Fruit fly (Drosophila melanogaster) whole organism, embryonic: ENCODE data around the gene E2f2.

Source experiments
- Atf-2 ChIP-seq: fragments of 200-800 bp; sonication (Bioruptor generic); optimal IDR thresholded peaks from 2 replicates; lab custom pipeline; 2016; ENCODE audit warnings: missing biosample characterization, missing genetic modification characterization
- CG1024 ChIP-seq: fragments of 200-800 bp; sonication (Bioruptor generic); IDR thresholded peaks from 2 replicates; pipeline ENCODE4 v1.3.6; 2022; ENCODE audit warnings: missing biosample characterization, missing genetic modification characterization
- CG11398 ChIP-seq: fragments of 200-800 bp; sonication (Bioruptor generic); optimal IDR thresholded peaks from 2 replicates; lab custom pipeline; 2016; ENCODE audit warnings: missing biosample characterization, missing genetic modification characterization
- CG11696 ChIP-seq: fragments of 200-800 bp; sonication (Bioruptor generic); IDR thresholded peaks from 2 replicates; pipeline ENCODE4 v1.3.6; 2022; ENCODE audit warnings: missing biosample characterization, missing genetic modification characterization
- CG12071 ChIP-seq: fragments of 200-800 bp; sonication (Bioruptor generic); optimal IDR thresholded peaks from 3 replicates; lab custom pipeline; 2018; ENCODE audit warnings: missing biosample characterization, mild to moderate bottlenecking, missing genetic modification characterization
- CG12219 ChIP-seq: fragments of 200-800 bp; sonication (Bioruptor generic); optimal IDR thresholded peaks from 3 replicates; lab custom pipeline; 2018; ENCODE audit warnings: missing biosample characterization, mild to moderate bottlenecking, missing genetic modification characterization
- CG14014 ChIP-seq: fragments of 200-800 bp; sonication (Bioruptor generic); IDR thresholded peaks from 2 replicates; pipeline ENCODE4 v1.3.6; 2022; ENCODE audit warnings: missing biosample characterization, missing genetic modification characterization
- CG14667 ChIP-seq: fragments of 200-800 bp; sonication (Bioruptor generic); IDR thresholded peaks from 2 replicates; pipeline ENCODE4 v1.3.6; 2022; ENCODE audit warnings: missing biosample characterization, missing genetic modification characterization
- CG14965 ChIP-seq: fragments of 200-800 bp; sonication (Bioruptor generic); optimal IDR thresholded peaks from 2 replicates; lab custom pipeline; 2016; ENCODE audit warnings: missing biosample characterization, missing genetic modification characterization, borderline replicate concordance
- CG17359 ChIP-seq: fragments of 200-800 bp; sonication (Bioruptor generic); optimal IDR thresholded peaks from 3 replicates; lab custom pipeline; 2018; ENCODE audit warnings: missing biosample characterization, mild to moderate bottlenecking, missing genetic modification characterization, moderate library complexity
- CG17361 ChIP-seq: fragments of 200-800 bp; sonication (Bioruptor generic); IDR thresholded peaks from 3 replicates; pipeline ENCODE4 v1.3.6; 2022; ENCODE audit warnings: missing biosample characterization, missing genetic modification characterization
- CG2678 ChIP-seq: fragments of 200-800 bp; sonication (Bioruptor generic); optimal IDR thresholded peaks from 3 replicates; lab custom pipeline; 2019; ENCODE audit warnings: missing biosample characterization, mild to moderate bottlenecking, missing genetic modification characterization, moderate library complexity
- CG3407 ChIP-seq: fragments of 200-800 bp; sonication (Bioruptor generic); optimal IDR thresholded peaks from 2 replicates; lab custom pipeline; 2018; ENCODE audit warnings: missing biosample characterization, mild to moderate bottlenecking, missing genetic modification characterization
- CG3726 ChIP-seq: fragments of 200-800 bp; sonication (Bioruptor generic); IDR thresholded peaks from 3 replicates; pipeline ENCODE4, ENCODE4 v1.3.6; 2022; ENCODE audit warnings: missing biosample characterization, missing genetic modification characterization
- CG3838 ChIP-seq: fragments of 200-800 bp; sonication (Bioruptor generic); optimal IDR thresholded peaks from 3 replicates; lab custom pipeline; 2016; ENCODE audit warnings: missing biosample characterization, missing genetic modification characterization
- CG42726 ChIP-seq: fragments of 200-800 bp; sonication (Bioruptor generic); IDR thresholded peaks from 2 replicates; pipeline ENCODE4 v1.3.6; 2022; ENCODE audit warnings: missing biosample characterization, missing genetic modification characterization; ENCODE audit not compliant: partially characterized antibody
- CG4424 ChIP-seq: fragments of 200-800 bp; sonication (Bioruptor generic); optimal IDR thresholded peaks from 3 replicates; lab custom pipeline; 2016; ENCODE audit warnings: missing biosample characterization, missing genetic modification characterization
- CG4707 ChIP-seq: fragments of 200-800 bp; sonication (Bioruptor generic); optimal IDR thresholded peaks from 2 replicates; lab custom pipeline; 2018; ENCODE audit warnings: missing biosample characterization, mild to moderate bottlenecking, missing genetic modification characterization, moderate library complexity
- CG4820 ChIP-seq: fragments of 200-800 bp; sonication (Bioruptor generic); optimal IDR thresholded peaks from 3 replicates; lab custom pipeline; 2016; ENCODE audit warnings: missing biosample characterization, missing genetic modification characterization
- CG6272 ChIP-seq: fragments of 200-800 bp; sonication (Bioruptor generic); IDR thresholded peaks from 2 replicates; pipeline ENCODE4 v1.3.6; 2022; ENCODE audit warnings: missing biosample characterization, missing genetic modification characterization
- CG7372 ChIP-seq: fragments of 200-800 bp; sonication (Bioruptor generic); IDR thresholded peaks from 2 replicates; pipeline ENCODE4 v1.3.6; 2022; ENCODE audit warnings: missing biosample characterization, missing genetic modification characterization
- CG7745 ChIP-seq: fragments of 200-800 bp; sonication (Bioruptor generic); optimal IDR thresholded peaks from 2 replicates; lab custom pipeline; 2018; ENCODE audit warnings: missing biosample characterization, mild to moderate bottlenecking, missing genetic modification characterization, moderate library complexity
- CG7786 ChIP-seq: fragments of 200-800 bp; sonication (Bioruptor generic); optimal IDR thresholded peaks from 2 replicates; lab custom pipeline; 2016; ENCODE audit warnings: missing biosample characterization, missing genetic modification characterization
- CG8359 ChIP-seq: fragments of 200-800 bp; sonication (Bioruptor generic); optimal IDR thresholded peaks from 2 replicates; lab custom pipeline; 2017; ENCODE audit warnings: missing biosample characterization, mild to moderate bottlenecking, missing genetic modification characterization, borderline replicate concordance
- CG9215 ChIP-seq: fragments of 200-800 bp; sonication (Bioruptor generic); IDR thresholded peaks from 2 replicates; pipeline ENCODE4 v1.3.6; 2022; ENCODE audit warnings: missing biosample characterization, missing genetic modification characterization
- CkIIα-i1 ChIP-seq: fragments of 200-800 bp; sonication (Bioruptor generic); IDR thresholded peaks from 2 replicates; pipeline ENCODE4 v1.3.6; 2022; ENCODE audit warnings: missing biosample characterization, missing genetic modification characterization
- Dp ChIP-seq: fragments of 200-800 bp; sonication (Bioruptor generic); optimal IDR thresholded peaks from 2 replicates; lab custom pipeline; 2018; ENCODE audit warnings: missing biosample characterization, mild to moderate bottlenecking, missing genetic modification characterization, moderate library complexity
- E2f1 ChIP-seq: fragments of 200-800 bp; sonication (Bioruptor generic); IDR thresholded peaks from 2 replicates; pipeline ENCODE4 v1.3.6; 2022; ENCODE audit warnings: missing biosample characterization, missing genetic modification characterization
- Hr78 ChIP-seq, 2 experiments: fragments of 200-800 bp in 1 of 2; fragments of >200 bp in 1 of 2; sonication (Bioruptor generic) in 1 of 2; optimal IDR thresholded peaks; 2 replicates each; lab custom pipeline; 2017 to 2019; ENCODE audit warnings: missing biosample characterization in 2 of 2, missing genetic modification characterization in 2 of 2, mild to moderate bottlenecking in 1 of 2, moderate library complexity in 1 of 2
- Kr ChIP-seq: fragments of 200-800 bp; sonication (Bioruptor generic); optimal IDR thresholded peaks from 2 replicates; lab custom pipeline; 2017; ENCODE audit warnings: missing biosample characterization, mild to moderate bottlenecking, missing genetic modification characterization
- MESR4 ChIP-seq: fragments of 200-800 bp; sonication (Bioruptor generic); optimal IDR thresholded peaks from 2 replicates; lab custom pipeline; 2018; ENCODE audit warnings: missing biosample characterization, mild to moderate bottlenecking, missing genetic modification characterization, moderate library complexity
- NC2α ChIP-seq: fragments of 200-800 bp; sonication (Bioruptor generic); optimal IDR thresholded peaks from 2 replicates; lab custom pipeline; 2016; ENCODE audit warnings: missing biosample characterization, missing genetic modification characterization
- Nf-YA ChIP-seq: fragments of 200-800 bp; sonication (Bioruptor generic); IDR thresholded peaks from 2 replicates; pipeline ENCODE4 v1.3.6; 2022; ENCODE audit warnings: missing biosample characterization, missing genetic modification characterization
- Ravus ChIP-seq: fragments of 200-800 bp; sonication (Bioruptor generic); IDR thresholded peaks from 2 replicates; pipeline ENCODE4 v1.3.6; 2022; ENCODE audit warnings: missing biosample characterization, missing genetic modification characterization
- az2 ChIP-seq: fragments of 200-800 bp; sonication (Bioruptor generic); optimal IDR thresholded peaks from 3 replicates; lab custom pipeline; 2016; ENCODE audit warnings: missing biosample characterization, missing genetic modification characterization
- bbx ChIP-seq: fragments of 200-800 bp; sonication (Bioruptor generic); IDR thresholded peaks from 2 replicates; pipeline ENCODE4 v1.3.6; 2022; ENCODE audit warnings: missing biosample characterization, missing genetic modification characterization; ENCODE audit not compliant: partially characterized antibody
- chn ChIP-seq: fragments of 200-800 bp; sonication (Bioruptor generic); optimal IDR thresholded peaks from 2 replicates; lab custom pipeline; 2016; ENCODE audit warnings: missing biosample characterization, missing genetic modification characterization
- crol ChIP-seq: fragments of 200-800 bp; sonication (Bioruptor generic); IDR thresholded peaks from 2 replicates; pipeline ENCODE4 v1.3.6; 2022; ENCODE audit warnings: missing biosample characterization, missing genetic modification characterization
- dati ChIP-seq: fragments of 200-800 bp; sonication (Bioruptor generic); IDR thresholded peaks from 2 replicates; pipeline ENCODE4 v1.3.6; 2022; ENCODE audit warnings: missing biosample characterization, missing genetic modification characterization
- emc ChIP-seq: fragments of 200-800 bp; sonication (Bioruptor generic); optimal IDR thresholded peaks from 2 replicates; lab custom pipeline; 2016; ENCODE audit warnings: missing biosample characterization, missing genetic modification characterization
- exex ChIP-seq: fragments of 200-800 bp; sonication (Bioruptor generic); optimal IDR thresholded peaks from 4 replicates; lab custom pipeline; 2018; ENCODE audit warnings: missing biosample characterization, mild to moderate bottlenecking, missing genetic modification characterization, moderate library complexity
- ftz-f1 ChIP-seq: fragments of 200-800 bp; sonication (Bioruptor generic); optimal IDR thresholded peaks from 2 replicates; lab custom pipeline; 2016; ENCODE audit warnings: missing biosample characterization, missing genetic modification characterization
- hkb ChIP-seq, 2 experiments: fragments of 200-800 bp in 1 of 2; fragments of >200 bp in 1 of 2; sonication (Bioruptor generic) in 1 of 2; IDR thresholded peaks in 1 of 2; optimal IDR thresholded peaks in 1 of 2; 2 replicates each; pipeline versions ENCODE4 v1.3.6 to Lab custom; 2017 to 2022; ENCODE audit warnings: missing biosample characterization in 1 of 2, missing genetic modification characterization in 1 of 2
- jumu ChIP-seq: fragments of 200-800 bp; sonication (Bioruptor generic); optimal IDR thresholded peaks from 3 replicates; lab custom pipeline; 2016; ENCODE audit warnings: missing biosample characterization, missing genetic modification characterization
- knrl ChIP-seq: fragments of 200-800 bp; sonication (Bioruptor generic); IDR thresholded peaks from 3 replicates; pipeline ENCODE4 v1.3.6; 2022; ENCODE audit warnings: missing biosample characterization, missing genetic modification characterization; ENCODE audit not compliant: partially characterized antibody
- nmo ChIP-seq: fragments of 200-800 bp; sonication (Bioruptor generic); optimal IDR thresholded peaks from 2 replicates; lab custom pipeline; 2018; ENCODE audit warnings: missing biosample characterization, mild to moderate bottlenecking, missing genetic modification characterization, moderate library complexity
- onecut ChIP-seq: fragments of 200-800 bp; sonication (Bioruptor generic); IDR thresholded peaks from 2 replicates; pipeline ENCODE4 v1.3.6; 2022; ENCODE audit warnings: missing biosample characterization, missing genetic modification characterization
- pb ChIP-seq: fragments of 200-800 bp; sonication (Bioruptor generic); optimal IDR thresholded peaks from 3 replicates; lab custom pipeline; 2016; ENCODE audit warnings: missing biosample characterization, missing genetic modification characterization
- pnt ChIP-seq: fragments of 200-800 bp; sonication (Bioruptor generic); optimal IDR thresholded peaks from 3 replicates; lab custom pipeline; 2016; ENCODE audit warnings: missing biosample characterization, missing genetic modification characterization
- shn ChIP-seq: fragments of 200-800 bp; sonication (Bioruptor generic); optimal IDR thresholded peaks from 3 replicates; lab custom pipeline; 2016; ENCODE audit warnings: missing biosample characterization, missing genetic modification characterization
- unpg ChIP-seq: fragments of 200-800 bp; sonication (Bioruptor generic); optimal IDR thresholded peaks from 3 replicates; lab custom pipeline; 2018; ENCODE audit warnings: missing biosample characterization, mild to moderate bottlenecking, missing genetic modification characterization, moderate library complexity

The E2f2 gene

dm6 chr2L:21179615-21180031, 23.1 kb upstream of the E2f2 start, which contains the start of the genes bur and Mcm10 (continued):
- TF ChIP-seq chn (no peak), CG2678 (tag; lab: Kevin White, UChicago) (no peak), nmo (GFP tag; lab: Kevin White, UChicago) (no peak), CG4707 (GFP tag; lab: Kevin White, UChicago) (no peak), exex (tag; lab: Kevin White, UChicago) (no peak), Dp (GFP tag; lab: Kevin White, UChicago) (peak; percentile 87), CG4424 (GFP tag; lab: Kevin White, UChicago) (peak; percentile 6), CG3726 (GFP tag; lab: Robert Waterston, UW) (no peak), MESR4 (GFP tag; lab: Kevin White, UChicago) (no peak), CkIIα-i1 (GFP tag; lab: Robert Waterston, UW) (no peak), CG3838 (GFP tag; lab: Kevin White, UChicago) (no peak), onecut (GFP tag; lab: Robert Waterston, UW) (no peak), emc (GFP tag; lab: Kevin White, UChicago) (no peak), CG6272 (GFP tag; lab: Robert Waterston, UW) (no peak), CG12219 (no peak), CG14667 (GFP tag; lab: Robert Waterston, UW) (no peak), Atf-2 (GFP tag; lab: Kevin White, UChicago) (no peak), CG8359 (GFP tag; lab: Kevin White, UChicago) (no peak), E2f1 (GFP tag; lab: Robert Waterston, UW) (peak; percentile 41; the same call in 1 of the 2 replicates), CG3407 (no peak), CG7745 (tag; lab: Kevin White, UChicago) (no peak), NC2α (GFP tag; lab: Kevin White, UChicago) (no peak), knrl (GFP tag; lab: Robert Waterston, UW) (0 out of 3 replicates have a peak, but pooled peaks have one; percentile 15), CG7372 (GFP tag; lab: Robert Waterston, UW) (no peak), Kr (GFP tag; lab: Kevin White, UChicago) (no peak), dati (GFP tag; lab: Robert Waterston, UW) (no peak), CG17359 (no peak), CG7786 (GFP tag; lab: Kevin White, UChicago) (no peak), az2 (no peak), CG17361 (GFP tag; lab: Robert Waterston, UW) (no peak), Hr78 (GFP tag; optimal IDR thresholded peaks at IDR 0.05; lab: Kevin White, UChicago) (no peak), pnt (no peak), CG14965 (no peak), CG42726 (GFP tag; lab: Robert Waterston, UW) (no peak), CG11398 (GFP tag; lab: Kevin White, UChicago) (no peak), CG14014 (GFP tag; lab: Robert Waterston, UW) (no peak), Ravus (GFP tag; lab: Robert Waterston, UW) (no peak), CG9215 (GFP tag; lab: Robert Waterston, UW) (no peak), hkb (optimal IDR thresholded peaks at IDR 0.05; lab: Kevin White, UChicago) (peak; percentile 40), hkb (GFP tag; IDR thresholded peaks at IDR 0.05; lab: Robert Waterston, UW) (no peak), ftz-f1 (GFP tag; lab: Kevin White, UChicago) (no peak), CG11696 (GFP tag; lab: Robert Waterston, UW) (no peak), crol (GFP tag; lab: Robert Waterston, UW) (no peak), shn (no peak), CG1024 (no peak), Nf-YA (no peak), unpg (GFP tag; lab: Kevin White, UChicago) (no peak), jumu (GFP tag; lab: Kevin White, UChicago) (no peak), bbx (GFP tag; lab: Robert Waterston, UW) (no peak), CG4820 (no peak), CG12071 (GFP tag; lab: Kevin White, UChicago) (no peak), pb (GFP tag; lab: Kevin White, UChicago) (no peak)
